Worm (Caenorhabditis elegans) whole organism, L1 larva: ENCODE data around the gene trp-2.

Source experiments
- lsy-2 ChIP-seq, 2 experiments: fragments of 150-350 bp; optimal IDR thresholded peaks; 2 replicates each; lab custom pipeline; 2014; ENCODE audit warnings: missing biosample characterization in 2 of 2, missing genetic modification characterization in 2 of 2
- nhr-76 ChIP-seq: sonication (generic microtip); optimal IDR thresholded peaks from 2 replicates; lab custom pipeline; 2017; ENCODE audit warnings: missing biosample characterization, missing genetic modification characterization
- xbp-1 ChIP-seq: sonication (generic microtip); optimal IDR thresholded peaks from 2 replicates; lab custom pipeline; 2016; ENCODE audit warnings: missing genetic modification characterization, missing compliant biosample characterization

ce11 chrIII:1004464-1004863 is 12.8 kb downstream of the trp-2 start:
- TF ChIP-seq xbp-1 (tag; lab: Kevin White, UChicago) (no peak), nhr-76 (tag; lab: Kevin White, UChicago) (no peak), lsy-2 (tag; optimal IDR thresholded peaks at IDR 0.05; lab: Kevin White, UChicago) (no peak)
